Worm (Caenorhabditis elegans): ENCODE measurements around the gene unc-79.

DNA sequence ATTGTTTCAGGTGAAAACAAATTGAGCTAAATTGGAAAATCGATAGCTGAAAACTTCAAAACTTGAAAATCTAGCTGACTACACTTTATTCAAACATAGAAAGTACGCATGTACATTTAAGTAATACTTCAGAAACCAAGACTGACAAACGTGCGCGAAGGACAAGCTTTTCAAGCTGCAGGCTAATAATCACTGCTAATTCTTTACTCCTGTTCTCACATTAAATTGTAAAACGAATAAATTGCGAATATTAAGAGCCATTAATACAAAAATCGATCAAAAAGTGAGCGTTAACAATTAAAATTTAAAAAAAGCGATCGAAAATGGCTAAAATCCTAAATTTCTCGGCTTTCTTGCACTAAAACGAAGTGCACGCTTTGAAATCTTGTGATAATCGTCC, 20.6 kb downstream of the unc-79 start:
- no peak for TF ChIP-seq flt-1 (GFP tag; IDR thresholded peaks at IDR 0.05)
- TF ChIP-seq ztf-29 (GFP tag; IDR thresholded peaks at IDR 0.05): no peak
- TF ChIP-seq ztf-23 (GFP tag; IDR thresholded peaks at IDR 0.05): no peak

Measured in whole organism, midembryonic.